Fruit fly (Drosophila melanogaster) whole organism, embryonic: ENCODE measurements around the gene Cpr65Aw.

Experiments
- B-H1 ChIP-seq: fragments of 200-800 bp; sonication (Bioruptor generic); IDR thresholded peaks from 3 replicates; pipeline ENCODE4 v1.3.6; 2022; ENCODE audit warnings: missing biosample characterization, missing genetic modification characterization
- B-H2 ChIP-seq: fragments of 200-800 bp; sonication (Bioruptor generic); optimal IDR thresholded peaks from 2 replicates; lab custom pipeline; 2018; ENCODE audit warnings: missing biosample characterization, mild to moderate bottlenecking, missing genetic modification characterization
- BtbVII ChIP-seq: fragments of 200-800 bp; sonication (Bioruptor generic); optimal IDR thresholded peaks from 3 replicates; lab custom pipeline; 2017; ENCODE audit warnings: missing biosample characterization, mild to moderate bottlenecking, missing genetic modification characterization
- CG13296 ChIP-seq: fragments of 200-800 bp; sonication (Bioruptor generic); optimal IDR thresholded peaks from 3 replicates; lab custom pipeline; 2018; ENCODE audit warnings: missing biosample characterization, mild to moderate bottlenecking, missing genetic modification characterization
- CG1529 ChIP-seq: fragments of 200-800 bp; sonication (Bioruptor generic); optimal IDR thresholded peaks from 3 replicates; lab custom pipeline; 2018; ENCODE audit warnings: missing biosample characterization, missing genetic modification characterization
- CG15514 ChIP-seq: fragments of 200-800 bp; sonication (Bioruptor generic); optimal IDR thresholded peaks from 3 replicates; lab custom pipeline; 2017; ENCODE audit warnings: missing biosample characterization, missing genetic modification characterization, mild to moderate bottlenecking, moderate library complexity, missing genetic modification reagents
- CG17802 ChIP-seq: fragments of 200-800 bp; sonication (Bioruptor generic); optimal IDR thresholded peaks from 2 replicates; lab custom pipeline; 2018; ENCODE audit warnings: missing biosample characterization, mild to moderate bottlenecking, missing genetic modification characterization, moderate library complexity
- CG3065 ChIP-seq: fragments of 200-800 bp; sonication (Bioruptor generic); optimal IDR thresholded peaks from 2 replicates; lab custom pipeline; 2016; ENCODE audit warnings: missing biosample characterization, missing genetic modification characterization
- CG31388 ChIP-seq: fragments of 200-800 bp; sonication (Bioruptor generic); optimal IDR thresholded peaks from 2 replicates; lab custom pipeline; 2016; ENCODE audit warnings: missing biosample characterization, missing genetic modification characterization
- CG7372 ChIP-seq: fragments of 200-800 bp; sonication (Bioruptor generic); IDR thresholded peaks from 2 replicates; pipeline ENCODE4 v1.3.6; 2022; ENCODE audit warnings: missing biosample characterization, missing genetic modification characterization
- CG9797 ChIP-seq: fragments of 200-800 bp; sonication (Bioruptor generic); optimal IDR thresholded peaks from 3 replicates; lab custom pipeline; 2018; ENCODE audit warnings: missing biosample characterization, mild to moderate bottlenecking, missing genetic modification characterization
- Ets65A ChIP-seq: fragments of 200-800 bp; sonication (Bioruptor generic); peaks from one replicate; lab custom pipeline; 2016; ENCODE audit warnings: missing biosample characterization, missing genetic modification characterization
- H15 ChIP-seq: fragments of 200-800 bp; sonication (Bioruptor generic); IDR thresholded peaks from 3 replicates; pipeline ENCODE4 v1.3.6; 2022; ENCODE audit warnings: missing biosample characterization, missing genetic modification characterization
- HLH3B ChIP-seq: fragments of 200-800 bp; sonication (Bioruptor generic); IDR thresholded peaks from 2 replicates; pipeline ENCODE4 v1.3.6; 2022; ENCODE audit warnings: missing biosample characterization, missing genetic modification characterization
- Hand ChIP-seq: fragments of 200-800 bp; sonication (Bioruptor generic); optimal IDR thresholded peaks from 2 replicates; lab custom pipeline; 2017; ENCODE audit warnings: mild to moderate bottlenecking, missing biosample characterization, missing genetic modification reagents, missing genetic modification characterization
- HmgZ ChIP-seq: fragments of 200-800 bp; sonication (Bioruptor generic); optimal IDR thresholded peaks from 2 replicates; lab custom pipeline; 2018; ENCODE audit warnings: missing biosample characterization, mild to moderate bottlenecking, missing genetic modification characterization
- Lpt ChIP-seq: fragments of >200 bp; optimal IDR thresholded peaks from 2 replicates; lab custom pipeline; 2018; ENCODE audit warnings: missing biosample characterization, missing genetic modification characterization
- NC2β ChIP-seq: fragments of 200-800 bp; sonication (Bioruptor generic); optimal IDR thresholded peaks from 2 replicates; lab custom pipeline; 2016; ENCODE audit warnings: missing biosample characterization, missing genetic modification characterization
- Nf-YB ChIP-seq: fragments of 200-800 bp; sonication (Bioruptor generic); optimal IDR thresholded peaks from 3 replicates; lab custom pipeline; 2019; ENCODE audit warnings: missing biosample characterization, mild to moderate bottlenecking, missing genetic modification characterization, moderate library complexity
- Nf-YC ChIP-seq: fragments of 200-800 bp; optimal IDR thresholded peaks from 3 replicates; lab custom pipeline; 2019; ENCODE audit warnings: missing biosample characterization, mild to moderate bottlenecking, missing genetic modification characterization, moderate library complexity
- Rx ChIP-seq: fragments of 200-800 bp; sonication (Bioruptor generic); IDR thresholded peaks from 2 replicates; pipeline ENCODE4 v1.3.6; 2022; ENCODE audit warnings: missing biosample characterization, missing genetic modification characterization
- Sry-δ ChIP-seq: fragments of 200-800 bp; sonication (Bioruptor generic); optimal IDR thresholded peaks from 2 replicates; lab custom pipeline; 2016; ENCODE audit warnings: missing biosample characterization, missing genetic modification characterization
- amos ChIP-seq: fragments of 200-800 bp; sonication (Bioruptor generic); IDR thresholded peaks from 2 replicates; pipeline ENCODE4 v1.3.6; 2022; ENCODE audit warnings: missing biosample characterization, missing genetic modification characterization; ENCODE audit not compliant: partially characterized antibody
- cg ChIP-seq: fragments of 200-800 bp; sonication (Bioruptor generic); optimal IDR thresholded peaks from 3 replicates; lab custom pipeline; 2019; ENCODE audit warnings: missing biosample characterization, mild to moderate bottlenecking, missing genetic modification characterization, moderate library complexity
- crc ChIP-seq: fragments of 200-800 bp; sonication (Bioruptor generic); optimal IDR thresholded peaks from 2 replicates; lab custom pipeline; 2016; ENCODE audit warnings: missing biosample characterization, missing genetic modification characterization
- crol ChIP-seq: fragments of 200-800 bp; sonication (Bioruptor generic); IDR thresholded peaks from 2 replicates; pipeline ENCODE4 v1.3.6; 2022; ENCODE audit warnings: missing biosample characterization, missing genetic modification characterization
- dm ChIP-seq: fragments of 200-800 bp; sonication (Bioruptor generic); optimal IDR thresholded peaks from 3 replicates; lab custom pipeline; 2016; ENCODE audit warnings: missing biosample characterization, missing genetic modification characterization
- ewg ChIP-seq: fragments of 200-800 bp; sonication (Bioruptor generic); optimal IDR thresholded peaks from 3 replicates; lab custom pipeline; 2017; ENCODE audit warnings: mild to moderate bottlenecking, missing biosample characterization, missing genetic modification reagents, missing genetic modification characterization
- gro ChIP-seq: fragments of 200-800 bp; sonication (Bioruptor generic); optimal IDR thresholded peaks from 2 replicates; lab custom pipeline; 2016; ENCODE audit warnings: missing biosample characterization, missing genetic modification characterization
- hb ChIP-seq: fragments of 200-800 bp; sonication (Bioruptor generic); IDR thresholded peaks from 3 replicates; pipeline ENCODE4 v1.3.6; 2022; ENCODE audit warnings: missing biosample characterization, missing genetic modification characterization; ENCODE audit not compliant: partially characterized antibody
- onecut ChIP-seq: fragments of 200-800 bp; sonication (Bioruptor generic); IDR thresholded peaks from 2 replicates; pipeline ENCODE4 v1.3.6; 2022; ENCODE audit warnings: missing biosample characterization, missing genetic modification characterization
- pan ChIP-seq, 4 experiments: fragments of >200 bp in 3 of 4; fragments of 200-800 bp in 1 of 4; sonication (Bioruptor generic) in 1 of 4; optimal IDR thresholded peaks in 3 of 4; IDR thresholded peaks in 1 of 4; 2 replicates each; pipeline versions ENCODE4 v1.3.6 to Lab custom; 2017 to 2022; ENCODE audit warnings: missing biosample characterization in 2 of 4, missing genetic modification characterization in 2 of 4, mixed read lengths in 1 of 4
- sens ChIP-seq: fragments of 200-800 bp; sonication (Bioruptor generic); peaks from one replicate; lab custom pipeline; 2016; ENCODE audit warnings: missing biosample characterization, missing genetic modification characterization
- tin ChIP-seq: fragments of 200-800 bp; sonication (Bioruptor generic); optimal IDR thresholded peaks from 3 replicates; lab custom pipeline; 2016; ENCODE audit warnings: missing biosample characterization, missing genetic modification characterization
- trem ChIP-seq: fragments of 200-800 bp; optimal IDR thresholded peaks from 3 replicates; lab custom pipeline; 2019; ENCODE audit warnings: missing biosample characterization, mild to moderate bottlenecking, missing genetic modification characterization, moderate library complexity
- vfl ChIP-seq: fragments of 200-800 bp; sonication (Bioruptor generic); optimal IDR thresholded peaks from 2 replicates; lab custom pipeline; 2016; ENCODE audit warnings: missing biosample characterization, missing genetic modification characterization
- vvl ChIP-seq: fragments of 200-800 bp; sonication (Bioruptor generic); IDR thresholded peaks from 2 replicates; pipeline ENCODE4 v1.3.6; 2022; ENCODE audit warnings: missing biosample characterization, missing genetic modification characterization
- wdn ChIP-seq: fragments of 200-800 bp; sonication (Bioruptor generic); IDR thresholded peaks from 2 replicates; pipeline ENCODE4 v1.3.6; 2022; ENCODE audit warnings: missing biosample characterization, missing genetic modification characterization
- yki ChIP-seq: fragments of >200 bp; optimal IDR thresholded peaks from 3 replicates; lab custom pipeline; 2018

Gene Cpr65Aw

dm6 chr3L:6124616-6125408 is 17.4 kb downstream of the Cpr65Aw start (continued):
- no peak for TF ChIP-seq Hand
- TF ChIP-seq wdn (GFP tag; lab: Robert Waterston, UW): peak; percentile 49; the same call in 1 of the 2 replicates
- no peak for TF ChIP-seq hb
- TF ChIP-seq CG13296 (GFP tag; lab: Kevin White, UChicago): peak; percentile 85
- TF ChIP-seq gro (GFP tag; lab: Kevin White, UChicago): no peak
- peak; percentile 81 for TF ChIP-seq Rx (GFP tag; lab: Robert Waterston, UW)
- TF ChIP-seq pan (optimal IDR thresholded peaks at IDR 0.05; lab: Kevin White, UChicago): no peak
- peak in 1 of 2 experiments; percentile 88 for TF ChIP-seq pan (GFP tag; optimal IDR thresholded peaks at IDR 0.05 in 1 of 2, IDR thresholded peaks at IDR 0.05 in 1 of 2)
- TF ChIP-seq CG1529 (GFP tag; lab: Kevin White, UChicago): peak; percentile 46
- peak; percentile 98 for TF ChIP-seq CG17802 (tag; lab: Kevin White, UChicago)
- peak; percentile 5 for TF ChIP-seq dm (GFP tag; lab: Kevin White, UChicago)
- TF ChIP-seq H15 (GFP tag; lab: Robert Waterston, UW): peak; percentile 83
- peak; percentile 80 for TF ChIP-seq CG15514 (GFP tag; lab: Kevin White, UChicago)

- TF ChIP-seq onecut: peak; percentile 83
- TF ChIP-seq HLH3B (GFP tag; lab: Robert Waterston, UW): no peak
- TF ChIP-seq Ets65A (GFP tag; lab: Kevin White, UChicago): peak; percentile 71
- TF ChIP-seq vvl: peak; percentile 56; the same call in 1 of the 2 replicates
- no peak for TF ChIP-seq CG31388 (GFP tag; lab: Kevin White, UChicago)
- peak; percentile 64 for TF ChIP-seq crol
- TF ChIP-seq Nf-YB (GFP tag; lab: Kevin White, UChicago): peak; percentile 69
- TF ChIP-seq Nf-YC (tag; lab: Kevin White, UChicago): peak; percentile 82
- peak; percentile 35 for TF ChIP-seq ewg (GFP tag; lab: Kevin White, UChicago)
These were observed 25.3 kb downstream of the Cpr65Aw start for dm6 chr3L:6116881-6117280.

- TF ChIP-seq vfl (no peak), sens (GFP tag; lab: Kevin White, UChicago) (peak; percentile 24), ewg (GFP tag; lab: Kevin White, UChicago) (no peak), NC2β (GFP tag; lab: Kevin White, UChicago) (no peak), B-H2 (GFP tag; lab: Kevin White, UChicago) (no peak), Sry-δ (GFP tag; lab: Kevin White, UChicago) (no peak), tin (GFP tag; lab: Kevin White, UChicago) (no peak), BtbVII (GFP tag; lab: Kevin White, UChicago) (no peak), Ets65A (GFP tag; lab: Kevin White, UChicago) (peak; percentile 91), cg (GFP tag; lab: Kevin White, UChicago) (peak; percentile 5)
These were observed 26.7 kb downstream of the Cpr65Aw start for dm6 chr3L:6115505-6115904.

- no peak for TF ChIP-seq CG9797 (GFP tag; lab: Kevin White, UChicago)
- TF ChIP-seq B-H1 (GFP tag; lab: Robert Waterston, UW): no peak
- TF ChIP-seq CG3065 (GFP tag; lab: Kevin White, UChicago): no peak
- no peak for TF ChIP-seq yki
- TF ChIP-seq HmgZ (tag; lab: Kevin White, UChicago): no peak
- no peak for TF ChIP-seq Lpt (GFP tag; lab: Kevin White, UChicago)
- no peak for TF ChIP-seq trem (tag; lab: Kevin White, UChicago)
- TF ChIP-seq amos (GFP tag; lab: Robert Waterston, UW): no peak
- TF ChIP-seq Ets65A (GFP tag; lab: Kevin White, UChicago): peak; percentile 92
- 0 out of 2 replicates have a peak, but pooled peaks have one; percentile 30 for TF ChIP-seq CG7372 (GFP tag; lab: Robert Waterston, UW)
- TF ChIP-seq crc (GFP tag; lab: Kevin White, UChicago): no peak
These were observed 30.8 kb downstream of the Cpr65Aw start for dm6 chr3L:6111458-6111857.
